Worm (Caenorhabditis elegans): ENCODE data around the gene trpl-2.
A peak's percentile ranks its signal among the peaks of the same experiment; 100 is the strongest.

DNA sequence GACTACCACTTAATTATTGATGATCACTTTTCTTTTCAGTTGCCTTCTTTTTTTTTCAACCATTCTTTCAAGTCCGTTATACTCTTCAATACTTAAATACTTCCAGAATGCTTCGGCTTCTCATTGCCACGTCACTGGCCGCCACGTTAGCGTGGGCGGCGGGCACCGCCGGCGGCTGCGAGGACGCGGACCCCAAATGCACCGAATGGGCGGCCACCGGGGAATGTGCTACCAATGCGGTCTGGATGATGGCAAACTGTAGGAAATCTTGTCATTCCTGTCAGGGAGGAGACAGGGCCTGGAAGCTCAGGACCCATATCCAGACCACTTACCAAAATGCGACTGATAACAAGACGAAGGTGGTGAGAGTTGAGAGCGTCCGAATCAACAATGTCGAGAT is 25.3 kb upstream of the trpl-2 start, which contains the start of gene lgc-22:
- TF ChIP-seq flt-1 (GFP tag; IDR thresholded peaks at IDR 0.05) (no peak), klf-2 (GFP tag; conservative IDR thresholded peaks at IDR 0.05) (no peak), tab-1 (GFP tag; IDR thresholded peaks at IDR 0.05) (peak; percentile 41; the same call in 1 of the 2 replicates), med-1 (GFP tag; optimal IDR thresholded peaks at IDR 0.05; ENCODE audit: insufficient read depth) (no peak), ref-1 (GFP tag; conservative IDR thresholded peaks at IDR 0.05) (no peak), cog-1 (tag; optimal IDR thresholded peaks at IDR 0.05) (no peak), ztf-23 (GFP tag; IDR thresholded peaks at IDR 0.05) (no peak), ztf-29 (GFP tag; IDR thresholded peaks at IDR 0.05) (no peak)
